Worm (Caenorhabditis elegans) whole organism, midembryonic: ENCODE measurements around the gene Y105C5B.1.
A peak's percentile ranks its signal among the peaks of the same experiment; 100 is the strongest.

ENCODE experiments used
- T22C8.4 ChIP-seq: fragments of 200-800 bp; sonication (Bioruptor generic); IDR thresholded peaks from 2 replicates; pipeline ENCODE4 v1.3.6; 2022; ENCODE audit warnings: missing genetic modification characterization, missing compliant biosample characterization
- cog-1 ChIP-seq: sonication (generic microtip); optimal IDR thresholded peaks from 2 replicates; lab custom pipeline; 2016; ENCODE audit warnings: missing genetic modification characterization, missing compliant biosample characterization
- flt-1 ChIP-seq: fragments of 200-800 bp; sonication (Bioruptor generic); IDR thresholded peaks from 2 replicates; pipeline ENCODE4 v1.3.6; 2022; ENCODE audit warnings: missing genetic modification characterization, missing compliant biosample characterization
- klf-2 ChIP-seq: fragments of 200-800 bp; sonication (Bioruptor generic); conservative IDR thresholded peaks from 2 replicates; pipeline ENCODE4 v1.3.6; 2022; ENCODE audit warnings: missing genetic modification reagents, missing genetic modification characterization, missing compliant biosample characterization
- med-1 ChIP-seq: sonication (generic microtip); optimal IDR thresholded peaks from 2 replicates; lab custom pipeline; 2017; ENCODE audit warnings: missing genetic modification characterization, mild to moderate bottlenecking, missing compliant biosample characterization, antibody characterized with exemption, missing genetic modification reagents; ENCODE audit not compliant: insufficient read depth
- ref-1 ChIP-seq: fragments of 200-800 bp; sonication (Bioruptor generic); conservative IDR thresholded peaks from 2 replicates; pipeline ENCODE4 v1.3.6; 2022; ENCODE audit warnings: missing genetic modification reagents, missing genetic modification characterization, missing compliant biosample characterization
- tab-1 ChIP-seq: fragments of 200-800 bp; sonication (Bioruptor generic); IDR thresholded peaks from 2 replicates; pipeline ENCODE4 v1.3.6; 2022; ENCODE audit warnings: missing genetic modification characterization, missing compliant biosample characterization
- ztf-23 ChIP-seq: fragments of 200-800 bp; sonication (Bioruptor generic); IDR thresholded peaks from 2 replicates; pipeline ENCODE4 v1.3.6; 2022; ENCODE audit warnings: missing genetic modification reagents, missing genetic modification characterization, missing compliant biosample characterization
- ztf-29 ChIP-seq: fragments of 200-800 bp; sonication (Bioruptor generic); IDR thresholded peaks from 2 replicates; pipeline ENCODE4 v1.3.6; 2022; ENCODE audit warnings: missing genetic modification reagents, missing genetic modification characterization, missing compliant biosample characterization

The Y105C5B.1 gene

ce11 chrIV:15861499-15861898 lies 9.0 kb upstream of the Y105C5B.1 start:
- TF ChIP-seq tab-1 (GFP tag; lab: Robert Waterston, UW) (no peak), med-1 (no peak), klf-2 (GFP tag; lab: Robert Waterston, UW) (no peak), ztf-29 (no peak), ref-1 (GFP tag; lab: Robert Waterston, UW) (no peak), cog-1 (no peak), T22C8.4 (GFP tag; lab: Robert Waterston, UW) (no peak), flt-1 (GFP tag; lab: Robert Waterston, UW) (no peak)

- TF ChIP-seq flt-1 (GFP tag; lab: Robert Waterston, UW) = no peak
- TF ChIP-seq cog-1 = no peak
- TF ChIP-seq ztf-23 (GFP tag; lab: Robert Waterston, UW) = no peak
- no peak for TF ChIP-seq med-1
- no peak for TF ChIP-seq tab-1 (GFP tag; lab: Robert Waterston, UW)
- no peak for TF ChIP-seq klf-2 (GFP tag; lab: Robert Waterston, UW)
- TF ChIP-seq ref-1 (GFP tag; lab: Robert Waterston, UW) = no peak
- no peak for TF ChIP-seq T22C8.4 (GFP tag; lab: Robert Waterston, UW)
- TF ChIP-seq ztf-29 = no peak
These were observed 2.2 kb upstream of the Y105C5B.1 start for ce11 chrIV:15868288-15868687.

- TF ChIP-seq ztf-23 (GFP tag; lab: Robert Waterston, UW) = no peak
- TF ChIP-seq ref-1 (GFP tag; lab: Robert Waterston, UW) = no peak
- no peak for TF ChIP-seq klf-2 (GFP tag; lab: Robert Waterston, UW)
- no peak for TF ChIP-seq cog-1
- no peak for TF ChIP-seq med-1
- no peak for TF ChIP-seq tab-1 (GFP tag; lab: Robert Waterston, UW)
- no peak for TF ChIP-seq T22C8.4 (GFP tag; lab: Robert Waterston, UW)
- TF ChIP-seq ztf-29 = no peak
- no peak for TF ChIP-seq flt-1 (GFP tag; lab: Robert Waterston, UW)
These were observed 2.2 kb downstream of the Y105C5B.1 start, which contains the start of gene gcy-25 for ce11 chrIV:15872633-15873032. Gene gcy-25 (plus strand): TSS chrIV:15872933.

- TF ChIP-seq ztf-23 (GFP tag; lab: Robert Waterston, UW) = no peak
- no peak for TF ChIP-seq ref-1 (GFP tag; lab: Robert Waterston, UW)
- no peak for TF ChIP-seq klf-2 (GFP tag; lab: Robert Waterston, UW)
- TF ChIP-seq T22C8.4 (GFP tag; lab: Robert Waterston, UW) = no peak
- TF ChIP-seq med-1 = no peak
- no peak for TF ChIP-seq ztf-29
- TF ChIP-seq flt-1 (GFP tag; lab: Robert Waterston, UW) = no peak
These were observed 7.8 kb downstream of the Y105C5B.1 start for ce11 chrIV:15878262-15878661.

- no peak for TF ChIP-seq ref-1 (GFP tag; lab: Robert Waterston, UW)
- TF ChIP-seq klf-2 (GFP tag; lab: Robert Waterston, UW) = no peak
- no peak for TF ChIP-seq ztf-23 (GFP tag; lab: Robert Waterston, UW)
- no peak for TF ChIP-seq tab-1 (GFP tag; lab: Robert Waterston, UW)
- no peak for TF ChIP-seq T22C8.4 (GFP tag; lab: Robert Waterston, UW)
- TF ChIP-seq flt-1 (GFP tag; lab: Robert Waterston, UW) = no peak
- no peak for TF ChIP-seq med-1
- TF ChIP-seq cog-1 = no peak
- no peak for TF ChIP-seq ztf-29
These were observed 9.7 kb downstream of the Y105C5B.1 start for ce11 chrIV:15880114-15880513.

- TF ChIP-seq tab-1 (GFP tag; lab: Robert Waterston, UW) = no peak
- no peak for TF ChIP-seq flt-1 (GFP tag; lab: Robert Waterston, UW)
- TF ChIP-seq ref-1 (GFP tag; lab: Robert Waterston, UW) = no peak
- no peak for TF ChIP-seq med-1
- TF ChIP-seq ztf-29 = no peak
- TF ChIP-seq ztf-23 (GFP tag; lab: Robert Waterston, UW) = no peak
- no peak for TF ChIP-seq T22C8.4 (GFP tag; lab: Robert Waterston, UW)
- TF ChIP-seq klf-2 (GFP tag; lab: Robert Waterston, UW) = no peak
- TF ChIP-seq cog-1 = no peak
These were observed 13.5 kb downstream of the Y105C5B.1 start, which contains the start of gene Y105C5B.3 for ce11 chrIV:15883922-15884321. Gene Y105C5B.3 (plus strand): TSS chrIV:15884222.

ce11 chrIV:15894133-15894532 lies 23.7 kb downstream of the Y105C5B.1 start, which contains the start of gene srv-14:
Gene srv-14 (minus strand): TSS chrIV:15894233.
- TF ChIP-seq med-1 (no peak), ztf-23 (GFP tag; lab: Robert Waterston, UW) (no peak), ref-1 (GFP tag; lab: Robert Waterston, UW) (no peak), klf-2 (GFP tag; lab: Robert Waterston, UW) (no peak), ztf-29 (no peak), flt-1 (GFP tag; lab: Robert Waterston, UW) (no peak), T22C8.4 (GFP tag; lab: Robert Waterston, UW) (no peak), tab-1 (GFP tag; lab: Robert Waterston, UW) (no peak), cog-1 (no peak)

ce11 chrIV:15894819-15895218 lies 24.4 kb downstream of the Y105C5B.1 start:
- TF ChIP-seq ztf-23 (GFP tag; lab: Robert Waterston, UW) = no peak
- no peak for TF ChIP-seq ztf-29
- no peak for TF ChIP-seq ref-1 (GFP tag; lab: Robert Waterston, UW)

- TF ChIP-seq flt-1 (GFP tag; lab: Robert Waterston, UW) (peak; percentile 98), ztf-23 (GFP tag; lab: Robert Waterston, UW) (peak; percentile 71; the same call in 1 of the 2 replicates), ref-1 (GFP tag; lab: Robert Waterston, UW) (peak; percentile 74)
These were observed 25.4 kb downstream of the Y105C5B.1 start for ce11 chrIV:15895861-15896260.

- no peak for TF ChIP-seq klf-2 (GFP tag; lab: Robert Waterston, UW)
- TF ChIP-seq cog-1 = no peak
- TF ChIP-seq ref-1 (GFP tag; lab: Robert Waterston, UW) = no peak
- TF ChIP-seq T22C8.4 (GFP tag; lab: Robert Waterston, UW) = no peak
- TF ChIP-seq med-1 = no peak
- no peak for TF ChIP-seq tab-1 (GFP tag; lab: Robert Waterston, UW)
- TF ChIP-seq flt-1 (GFP tag; lab: Robert Waterston, UW) = no peak
- TF ChIP-seq ztf-29 = no peak
- no peak for TF ChIP-seq ztf-23 (GFP tag; lab: Robert Waterston, UW)
These were observed 29.7 kb downstream of the Y105C5B.1 start for ce11 chrIV:15900158-15900557.
